Fruit fly (Drosophila melanogaster) whole organism, embryonic: ENCODE data around the gene CG14795.

Source experiments
- Asciz ChIP-seq: fragments of 200-800 bp; sonication (Bioruptor generic); optimal IDR thresholded peaks from 2 replicates; lab custom pipeline; 2017; ENCODE audit warnings: missing biosample characterization, mild to moderate bottlenecking, missing genetic modification characterization, missing genetic modification reagents
- CG10979 ChIP-seq: fragments of 200-800 bp; sonication (Bioruptor generic); optimal IDR thresholded peaks from 2 replicates; lab custom pipeline; 2018; ENCODE audit warnings: missing biosample characterization, mild to moderate bottlenecking, missing genetic modification characterization, moderate library complexity
- CG11504 ChIP-seq: fragments of 200-800 bp; sonication (Bioruptor generic); optimal IDR thresholded peaks from 3 replicates; lab custom pipeline; 2019; ENCODE audit warnings: missing biosample characterization, mild to moderate bottlenecking, missing genetic modification characterization, moderate library complexity
- CG11695 ChIP-seq: fragments of 200-800 bp; sonication (Bioruptor generic); IDR thresholded peaks from 3 replicates; pipeline ENCODE4 v1.3.6; 2022; ENCODE audit warnings: missing biosample characterization, missing genetic modification characterization
- CG12391 ChIP-seq: fragments of 200-800 bp; sonication (Bioruptor generic); optimal IDR thresholded peaks from 3 replicates; lab custom pipeline; 2018; ENCODE audit warnings: missing biosample characterization, mild to moderate bottlenecking, missing genetic modification characterization, moderate library complexity
- CG13287 ChIP-seq: fragments of 200-800 bp; sonication (Bioruptor generic); IDR thresholded peaks from 2 replicates; pipeline ENCODE4 v1.3.6; 2022; ENCODE audit warnings: missing biosample characterization, missing genetic modification characterization; ENCODE audit not compliant: partially characterized antibody
- CG13424 ChIP-seq: fragments of 200-800 bp; sonication (Bioruptor generic); optimal IDR thresholded peaks from 2 replicates; lab custom pipeline; 2019; ENCODE audit warnings: missing biosample characterization, mild to moderate bottlenecking, missing genetic modification characterization, moderate library complexity
- CG15269 ChIP-seq: fragments of 200-800 bp; sonication (Bioruptor generic); optimal IDR thresholded peaks from 2 replicates; lab custom pipeline; 2018; ENCODE audit warnings: missing biosample characterization, mild to moderate bottlenecking, missing genetic modification characterization, moderate library complexity
- CG1529 ChIP-seq: fragments of 200-800 bp; sonication (Bioruptor generic); optimal IDR thresholded peaks from 3 replicates; lab custom pipeline; 2018; ENCODE audit warnings: missing biosample characterization, missing genetic modification characterization
- CG16863 ChIP-seq: fragments of 200-800 bp; sonication (Bioruptor generic); optimal IDR thresholded peaks from 3 replicates; lab custom pipeline; 2016; ENCODE audit warnings: missing biosample characterization, missing genetic modification characterization
- CG17361 ChIP-seq: fragments of 200-800 bp; sonication (Bioruptor generic); IDR thresholded peaks from 3 replicates; pipeline ENCODE4 v1.3.6; 2022; ENCODE audit warnings: missing biosample characterization, missing genetic modification characterization
- CG18011 ChIP-seq: fragments of 200-800 bp; sonication (Bioruptor generic); optimal IDR thresholded peaks from 2 replicates; lab custom pipeline; 2017; ENCODE audit warnings: missing biosample characterization, missing genetic modification characterization, mild to moderate bottlenecking, moderate library complexity, missing genotype
- CG1832 ChIP-seq: fragments of 200-800 bp; sonication (Bioruptor generic); optimal IDR thresholded peaks from 2 replicates; lab custom pipeline; 2017; ENCODE audit warnings: missing biosample characterization, mild to moderate bottlenecking, missing genetic modification characterization, inconsistent platforms
- CG2199 ChIP-seq: fragments of 200-800 bp; sonication (Bioruptor generic); IDR thresholded peaks from 3 replicates; pipeline ENCODE4 v1.3.6; 2022; ENCODE audit warnings: missing biosample characterization, missing genetic modification characterization
- CG30431 ChIP-seq: fragments of 200-800 bp; sonication (Bioruptor generic); optimal IDR thresholded peaks from 2 replicates; lab custom pipeline; 2017; ENCODE audit warnings: missing biosample characterization, missing genetic modification characterization
- CG31224 ChIP-seq: fragments of 200-800 bp; sonication (Bioruptor generic); IDR thresholded peaks from 2 replicates; pipeline ENCODE4 v1.3.6; 2022; ENCODE audit warnings: missing biosample characterization, missing genetic modification characterization
- CG33213 ChIP-seq: fragments of 200-800 bp; sonication (Bioruptor generic); optimal IDR thresholded peaks from 3 replicates; lab custom pipeline; 2016; ENCODE audit warnings: missing biosample characterization, missing genetic modification characterization
- CG3407 ChIP-seq: fragments of 200-800 bp; sonication (Bioruptor generic); optimal IDR thresholded peaks from 2 replicates; lab custom pipeline; 2018; ENCODE audit warnings: missing biosample characterization, mild to moderate bottlenecking, missing genetic modification characterization
- CG4730 ChIP-seq: fragments of 200-800 bp; sonication (Bioruptor generic); IDR thresholded peaks from 2 replicates; pipeline ENCODE4 v1.3.6; 2022; ENCODE audit warnings: missing biosample characterization, missing genetic modification characterization
- CG6765 ChIP-seq: fragments of 200-800 bp; sonication (Bioruptor generic); optimal IDR thresholded peaks from 3 replicates; lab custom pipeline; 2017; ENCODE audit warnings: missing biosample characterization, mild to moderate bottlenecking, missing genetic modification characterization
- CG7556 ChIP-seq: fragments of 200-800 bp; sonication (Bioruptor generic); optimal IDR thresholded peaks from 2 replicates; lab custom pipeline; 2017; ENCODE audit warnings: missing biosample characterization, mild to moderate bottlenecking, missing genetic modification characterization
- CG7839 ChIP-seq: fragments of 200-800 bp; sonication (Bioruptor generic); optimal IDR thresholded peaks from 3 replicates; lab custom pipeline; 2018; ENCODE audit warnings: missing biosample characterization, mild to moderate bottlenecking, missing genetic modification characterization, moderate library complexity
- CG9817 ChIP-seq: fragments of 200-800 bp; sonication (Bioruptor generic); optimal IDR thresholded peaks from 2 replicates; lab custom pipeline; 2018; ENCODE audit warnings: missing biosample characterization, mild to moderate bottlenecking, missing genetic modification characterization, moderate library complexity
- CTCF ChIP-seq: fragments of 200-800 bp; sonication (Bioruptor generic); optimal IDR thresholded peaks from 2 replicates; lab custom pipeline; 2017; ENCODE audit warnings: missing biosample characterization, mild to moderate bottlenecking, missing genetic modification characterization, moderate library complexity
- Dip2 ChIP-seq: fragments of 200-800 bp; sonication (Bioruptor generic); IDR thresholded peaks from 2 replicates; pipeline ENCODE4 v1.3.6; 2022; ENCODE audit warnings: missing biosample characterization, missing genetic modification characterization
- Myb ChIP-seq: fragments of 200-800 bp; sonication (Bioruptor generic); optimal IDR thresholded peaks from 2 replicates; lab custom pipeline; 2016; ENCODE audit warnings: missing biosample characterization, missing genetic modification characterization
- Rfx ChIP-seq: fragments of 200-800 bp; sonication (Bioruptor generic); IDR thresholded peaks from 2 replicates; pipeline ENCODE4 v1.3.6; 2022; ENCODE audit warnings: missing biosample characterization, missing genetic modification characterization
- Sox102F ChIP-seq: fragments of 200-800 bp; sonication (Bioruptor generic); optimal IDR thresholded peaks from 2 replicates; lab custom pipeline; 2018; ENCODE audit warnings: missing biosample characterization, mild to moderate bottlenecking, missing genetic modification characterization, moderate library complexity
- TFAM ChIP-seq: fragments of 200-800 bp; sonication (Bioruptor generic); optimal IDR thresholded peaks from 2 replicates; lab custom pipeline; 2017; ENCODE audit warnings: missing biosample characterization, missing genetic modification characterization, inconsistent platforms
- bab2 ChIP-seq: fragments of 200-800 bp; sonication (Bioruptor generic); optimal IDR thresholded peaks from 2 replicates; lab custom pipeline; 2016; ENCODE audit warnings: missing biosample characterization, missing genetic modification characterization
- crp ChIP-seq, 2 experiments: fragments of 200-800 bp; sonication (Bioruptor generic); optimal IDR thresholded peaks; 2 replicates in 1 of 2; 3 replicates in 1 of 2; lab custom pipeline; 2017; ENCODE audit warnings: missing biosample characterization in 2 of 2, missing genetic modification characterization in 2 of 2, mild to moderate bottlenecking in 1 of 2, moderate library complexity in 1 of 2
- ems ChIP-seq: fragments of 200-800 bp; sonication (Bioruptor generic); optimal IDR thresholded peaks from 3 replicates; lab custom pipeline; 2016; ENCODE audit warnings: missing biosample characterization, missing genetic modification characterization
- ftz-f1 ChIP-seq: fragments of 200-800 bp; sonication (Bioruptor generic); optimal IDR thresholded peaks from 2 replicates; lab custom pipeline; 2016; ENCODE audit warnings: missing biosample characterization, missing genetic modification characterization
- gcm2 ChIP-seq: fragments of 200-800 bp; sonication (Bioruptor generic); optimal IDR thresholded peaks from 2 replicates; lab custom pipeline; 2016; ENCODE audit warnings: missing biosample characterization, missing genetic modification characterization
- gsb ChIP-seq: fragments of 200-800 bp; sonication (Bioruptor generic); IDR thresholded peaks from 2 replicates; pipeline ENCODE4 v1.3.6; 2022; ENCODE audit warnings: missing biosample characterization, missing genetic modification characterization
- gt ChIP-seq: fragments of 200-800 bp; sonication (Bioruptor generic); IDR thresholded peaks from 2 replicates; pipeline ENCODE4 v1.3.6; 2022; ENCODE audit warnings: missing biosample characterization, missing genetic modification characterization
- kah ChIP-seq: fragments of 200-800 bp; sonication (Bioruptor generic); optimal IDR thresholded peaks from 2 replicates; lab custom pipeline; 2018; ENCODE audit warnings: missing biosample characterization, mild to moderate bottlenecking, missing genetic modification characterization
- nerfin-2 ChIP-seq: fragments of 200-800 bp; sonication (Bioruptor generic); IDR thresholded peaks from 2 replicates; pipeline ENCODE4 v1.3.6; 2022; ENCODE audit warnings: missing biosample characterization, missing genetic modification characterization; ENCODE audit not compliant: partially characterized antibody
- p53 ChIP-seq: fragments of 200-800 bp; sonication (Bioruptor generic); optimal IDR thresholded peaks from 2 replicates; lab custom pipeline; 2016; ENCODE audit warnings: missing biosample characterization, missing genetic modification characterization
- pros ChIP-seq: fragments of 200-800 bp; sonication (Bioruptor generic); optimal IDR thresholded peaks from 3 replicates; lab custom pipeline; 2019; ENCODE audit warnings: missing biosample characterization, mild to moderate bottlenecking, missing genetic modification characterization, moderate library complexity
- salm ChIP-seq: fragments of 200-800 bp; sonication (Bioruptor generic); optimal IDR thresholded peaks from 2 replicates; lab custom pipeline; 2018; ENCODE audit warnings: missing biosample characterization, mild to moderate bottlenecking, missing genetic modification characterization
- seq ChIP-seq: fragments of 200-800 bp; sonication (Bioruptor generic); IDR thresholded peaks from 2 replicates; pipeline ENCODE4 v1.3.6; 2022; ENCODE audit warnings: missing biosample characterization, missing genetic modification characterization
- sima ChIP-seq: fragments of 200-800 bp; sonication (Bioruptor generic); optimal IDR thresholded peaks from 2 replicates; lab custom pipeline; 2016; ENCODE audit warnings: missing biosample characterization, missing genetic modification characterization
- slbo ChIP-seq: fragments of 200-800 bp; sonication (Bioruptor generic); IDR thresholded peaks from 2 replicates; pipeline ENCODE4 v1.3.6; 2022; ENCODE audit warnings: missing biosample characterization, missing genetic modification characterization
- tgo ChIP-seq: fragments of 200-800 bp; sonication (Bioruptor generic); IDR thresholded peaks from 3 replicates; pipeline ENCODE4 v1.3.6; 2022; ENCODE audit warnings: missing biosample characterization, missing genetic modification characterization
- tin ChIP-seq: fragments of 200-800 bp; sonication (Bioruptor generic); optimal IDR thresholded peaks from 3 replicates; lab custom pipeline; 2016; ENCODE audit warnings: missing biosample characterization, missing genetic modification characterization
- vnd ChIP-seq: fragments of 200-800 bp; sonication (Bioruptor generic); IDR thresholded peaks from 3 replicates; pipeline ENCODE4 v1.3.6; 2022; ENCODE audit warnings: missing biosample characterization, missing genetic modification characterization; ENCODE audit not compliant: partially characterized antibody

Gene CG14795

dm6 chrX:1535234-1535925 is 22.8 kb upstream of the CG14795 start (continued):
- TF ChIP-seq nerfin-2 (GFP tag; lab: Robert Waterston, UW): no peak
- no peak for TF ChIP-seq salm (tag; lab: Kevin White, UChicago)
- TF ChIP-seq CG9817 (tag; lab: Kevin White, UChicago): no peak
- TF ChIP-seq CG2199 (GFP tag; lab: Robert Waterston, UW): no peak
- no peak for TF ChIP-seq CG30431 (GFP tag; lab: Kevin White, UChicago)
- TF ChIP-seq CG1832 (GFP tag; lab: Kevin White, UChicago): peak; percentile 15
- no peak for TF ChIP-seq gcm2
- TF ChIP-seq Asciz (GFP tag; lab: Kevin White, UChicago): no peak
- no peak for TF ChIP-seq CG3407 (GFP tag; lab: Kevin White, UChicago)
- no peak for TF ChIP-seq kah (GFP tag; lab: Kevin White, UChicago)
- no peak for TF ChIP-seq seq (GFP tag; lab: Robert Waterston, UW)
- no peak for TF ChIP-seq p53 (GFP tag; lab: Kevin White, UChicago)
- TF ChIP-seq CG11695 (GFP tag; lab: Robert Waterston, UW): no peak
- no peak for TF ChIP-seq CG13287 (GFP tag; lab: Robert Waterston, UW)
- TF ChIP-seq CG33213 (GFP tag; lab: Kevin White, UChicago): no peak

DNA sequence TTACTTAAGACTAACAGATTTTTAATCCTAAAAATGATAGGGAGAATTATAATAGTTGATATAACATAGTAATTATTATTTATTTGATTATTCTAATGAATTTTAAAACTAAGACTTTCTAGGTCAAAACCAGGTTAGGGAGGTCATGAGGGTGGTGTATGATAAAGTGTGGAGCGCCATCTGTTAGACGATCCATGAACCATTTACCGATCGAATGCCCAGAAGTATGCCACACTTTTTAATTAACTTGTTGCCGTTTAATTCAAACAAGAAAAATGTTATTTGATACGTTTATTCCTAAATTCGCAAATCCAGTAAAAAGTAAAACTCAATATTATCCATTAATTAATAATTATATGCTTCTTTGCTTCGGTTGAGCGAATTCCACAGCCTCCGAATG is 10.7 kb upstream of the CG14795 start:
- TF ChIP-seq Dip2 (GFP tag; lab: Robert Waterston, UW): peak; percentile 87
- peak; percentile 41; the same call in 1 of the 2 replicates for TF ChIP-seq CG31224
- TF ChIP-seq CTCF (GFP tag; lab: Kevin White, UChicago): peak; percentile 92
- peak; percentile 69 for TF ChIP-seq Myb (GFP tag; lab: Kevin White, UChicago)
- peak; percentile 79 for TF ChIP-seq CG10979 (tag; lab: Kevin White, UChicago)

DNA sequence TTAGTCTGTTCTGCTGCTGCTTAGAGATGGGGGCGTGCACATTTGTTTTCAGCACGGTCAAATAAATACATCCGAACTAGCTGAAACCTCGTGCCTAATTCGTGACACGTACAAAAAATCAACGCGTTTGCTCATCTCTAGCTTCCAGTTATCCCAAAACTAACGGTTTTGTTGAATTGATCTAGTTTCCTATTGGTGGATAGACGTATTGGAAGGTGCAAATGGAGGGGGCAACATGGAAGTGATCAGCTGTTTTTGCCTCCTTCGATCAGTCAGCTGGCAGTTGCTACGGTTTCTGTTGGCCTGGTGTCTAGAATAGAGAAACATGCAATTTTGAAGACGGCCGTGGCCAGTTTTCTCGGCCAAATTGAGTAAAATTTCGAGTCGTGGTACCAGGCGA is 5.0 kb upstream of the CG14795 start:
- TF ChIP-seq CG18011 (GFP tag; lab: Kevin White, UChicago) (peak; percentile 15), CG12391 (tag; lab: Kevin White, UChicago) (peak; percentile 58), tin (GFP tag; lab: Kevin White, UChicago) (peak; percentile 34), gt (GFP tag; lab: Robert Waterston, UW) (no peak), CG1529 (no peak), Rfx (GFP tag; lab: Robert Waterston, UW) (peak; percentile 78), ems (GFP tag; lab: Kevin White, UChicago) (peak; percentile 29), gsb (GFP tag; lab: Robert Waterston, UW) (peak; percentile 33; the same call in 1 of the 2 replicates), CG4730 (GFP tag; lab: Robert Waterston, UW) (no peak), CG7839 (tag; lab: Kevin White, UChicago) (peak; percentile 24), CG13424 (peak; percentile 7), Sox102F (GFP tag; lab: Kevin White, UChicago) (no peak), tgo (GFP tag; lab: Robert Waterston, UW) (no peak), CG15269 (tag; lab: Kevin White, UChicago) (peak; percentile 55), bab2 (GFP tag; lab: Kevin White, UChicago) (peak; percentile 31), CG17361 (GFP tag; lab: Robert Waterston, UW) (no peak), CG7556 (GFP tag; lab: Kevin White, UChicago) (peak; percentile 42), sima (GFP tag; lab: Kevin White, UChicago) (no peak), CG6765 (GFP tag; lab: Kevin White, UChicago) (no peak), TFAM (no peak), CG16863 (GFP tag; lab: Kevin White, UChicago) (peak; percentile 38), pros (peak; percentile 97), crp (GFP tag; optimal IDR thresholded peaks at IDR 0.05; lab: Kevin White, UChicago) (peak; percentile 17 to 82), vnd (GFP tag; lab: Robert Waterston, UW) (peak; percentile 88), CG11504 (peak; percentile 26), slbo (GFP tag; lab: Robert Waterston, UW) (peak; percentile 62; the same call in 1 of the 2 replicates), ftz-f1 (GFP tag; lab: Kevin White, UChicago) (no peak)
